Worm (Caenorhabditis elegans) whole organism, L2 larva: ENCODE data around the gene nhx-9.

Experiments used
- ama-1 ChIP-seq: fragments of 150-350 bp; optimal IDR thresholded peaks from 2 replicates; lab custom pipeline; 2018; ENCODE audit warnings: inconsistent platforms
- ceh-16 ChIP-seq: fragments of 150-350 bp; optimal IDR thresholded peaks from 2 replicates; lab custom pipeline; 2014; ENCODE audit warnings: missing biosample characterization, missing genetic modification characterization
- dmd-4 ChIP-seq: sonication (generic microtip); optimal IDR thresholded peaks from 2 replicates; lab custom pipeline; 2017; ENCODE audit warnings: missing biosample characterization, missing genetic modification characterization
- fos-1 ChIP-seq: fragments of 150-350 bp; optimal IDR thresholded peaks from 2 replicates; lab custom pipeline; 2014; ENCODE audit warnings: missing biosample characterization, missing genetic modification characterization
- lin-11 ChIP-seq: fragments of 150-350 bp; sonication (generic microtip); optimal IDR thresholded peaks from 2 replicates; lab custom pipeline; 2014; ENCODE audit warnings: missing biosample characterization, missing genetic modification characterization, inconsistent platforms, mixed read lengths
- lin-13 ChIP-seq: fragments of 150-350 bp; optimal IDR thresholded peaks from 2 replicates; lab custom pipeline; 2014; ENCODE audit warnings: missing biosample characterization, missing genetic modification reagents, missing genetic modification characterization
- lin-39 ChIP-seq: fragments of 150-350 bp; optimal IDR thresholded peaks from 2 replicates; lab custom pipeline; 2014; ENCODE audit warnings: missing biosample characterization, missing genetic modification reagents, missing genetic modification characterization
- lsy-2 ChIP-seq, 2 experiments: fragments of 150-350 bp in 1 of 2; sonication (generic microtip) in 1 of 2; optimal IDR thresholded peaks; 2 replicates each; lab custom pipeline; 2014 to 2017; ENCODE audit warnings: missing biosample characterization in 2 of 2, missing genetic modification characterization in 2 of 2
- mdl-1 ChIP-seq, 2 experiments: fragments of 150-350 bp in 1 of 2; sonication (generic microtip) in 1 of 2; optimal IDR thresholded peaks; 2 replicates each; lab custom pipeline; 2017; ENCODE audit warnings: missing biosample characterization in 2 of 2, missing genetic modification characterization in 2 of 2
- nhr-129 ChIP-seq: fragments of 150-350 bp; optimal IDR thresholded peaks from 2 replicates; lab custom pipeline; 2014; ENCODE audit warnings: missing biosample characterization, missing genetic modification characterization
- skn-1 ChIP-seq: sonication (generic microtip); optimal IDR thresholded peaks from 2 replicates; lab custom pipeline; 2017; ENCODE audit warnings: missing biosample characterization, missing genetic modification characterization
- snpc-4 ChIP-seq: fragments of 150-350 bp; optimal IDR thresholded peaks from 2 replicates; lab custom pipeline; 2014; ENCODE audit warnings: missing biosample characterization, missing genetic modification characterization
- unc-62 ChIP-seq: fragments of 150-350 bp; optimal IDR thresholded peaks from 2 replicates; lab custom pipeline; 2014; ENCODE audit warnings: missing biosample characterization, missing genetic modification reagents, missing genetic modification characterization

DNA sequence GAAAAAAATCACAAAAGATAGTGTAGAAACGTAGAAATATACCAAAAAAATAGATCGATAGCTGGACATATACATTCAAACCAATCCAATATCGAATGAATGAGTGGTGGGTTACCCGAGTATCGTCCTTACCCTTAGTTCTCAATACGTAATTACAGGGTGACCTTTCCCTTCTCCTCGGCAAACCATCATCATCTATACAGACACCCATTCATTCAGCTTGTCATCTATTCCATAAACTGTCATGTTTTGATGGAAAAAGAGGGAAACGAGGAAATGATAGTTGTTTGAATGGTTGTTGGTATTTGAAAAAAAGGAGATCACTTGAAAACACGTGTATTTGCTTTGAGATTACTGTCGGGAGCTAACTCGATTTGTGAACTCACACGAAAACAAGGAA, 6.6 kb upstream of the nhx-9 start:
- TF ChIP-seq ama-1 (no peak), fos-1 (tag; lab: Kevin White, UChicago) (no peak), lin-39 (tag; lab: Kevin White, UChicago) (no peak), unc-62 (GFP tag; lab: Kevin White, UChicago) (no peak), mdl-1 (tag; optimal IDR thresholded peaks at IDR 0.05; lab: Kevin White, UChicago) (no peak), skn-1 (tag; lab: Kevin White, UChicago) (no peak), dmd-4 (tag; lab: Kevin White, UChicago) (no peak), lin-11 (no peak), lsy-2 (tag; optimal IDR thresholded peaks at IDR 0.05; lab: Kevin White, UChicago) (no peak), nhr-129 (tag; lab: Kevin White, UChicago) (no peak), snpc-4 (tag; lab: Kevin White, UChicago) (no peak), lin-13 (GFP tag; lab: Kevin White, UChicago) (no peak), ceh-16 (tag; lab: Kevin White, UChicago) (no peak)
